Worm (Caenorhabditis elegans) whole organism, young adult: ENCODE measurements around the gene jmjd-3.3.

ENCODE experiments used
- B0035.1 ChIP-seq: sonication (generic microtip); optimal IDR thresholded peaks from 2 replicates; lab custom pipeline; 2016; ENCODE audit warnings: missing genetic modification characterization, mild to moderate bottlenecking, missing compliant biosample characterization, missing genotype, missing genetic modification reagents
- B0261.1 ChIP-seq: sonication (generic microtip); optimal IDR thresholded peaks from 2 replicates; lab custom pipeline; 2016; ENCODE audit warnings: mild to moderate bottlenecking, missing genetic modification characterization, moderate library complexity, missing compliant biosample characterization
- C17E4.6 ChIP-seq: fragments of 200-800 bp; sonication (Bioruptor generic); IDR thresholded peaks from 2 replicates; pipeline ENCODE4 v1.3.6; 2022; ENCODE audit warnings: missing genetic modification reagents, missing genetic modification characterization, missing compliant biosample characterization
- F22D6.2 ChIP-seq: sonication (generic microtip); optimal IDR thresholded peaks from 2 replicates; lab custom pipeline; 2016; ENCODE audit warnings: mild to moderate bottlenecking, missing genetic modification characterization, missing compliant biosample characterization
- F23B12.7 ChIP-seq: sonication (generic microtip); optimal IDR thresholded peaks from 2 replicates; lab custom pipeline; 2017; ENCODE audit warnings: missing genetic modification characterization, mild to moderate bottlenecking, missing compliant biosample characterization, antibody characterized with exemption, moderate library complexity; ENCODE audit not compliant: insufficient read depth
- F39B2.1 ChIP-seq: fragments of 200-800 bp; sonication (Bioruptor generic); IDR thresholded peaks from 2 replicates; pipeline ENCODE4 v1.3.6; 2022; ENCODE audit warnings: missing genetic modification reagents, missing genetic modification characterization, missing compliant biosample characterization
- F49E8.2 ChIP-seq: sonication (generic microtip); optimal IDR thresholded peaks from 3 replicates; lab custom pipeline; 2017; ENCODE audit warnings: missing genetic modification characterization, mild to moderate bottlenecking, missing compliant biosample characterization, antibody characterized with exemption, moderate library complexity; ENCODE audit not compliant: insufficient read depth
- K11D2.4 ChIP-seq: fragments of 200-800 bp; sonication (Bioruptor generic); IDR thresholded peaks from 2 replicates; pipeline ENCODE4 v1.3.6; 2022; ENCODE audit warnings: missing genetic modification reagents, missing genetic modification characterization, missing compliant biosample characterization
- T26A5.8 ChIP-seq: sonication (generic microtip); optimal IDR thresholded peaks from 2 replicates; lab custom pipeline; 2016; ENCODE audit warnings: missing genetic modification characterization, missing compliant biosample characterization
- Y53F4B.3 ChIP-seq: fragments of 200-800 bp; sonication (Bioruptor generic); IDR thresholded peaks from 2 replicates; pipeline ENCODE4 v1.3.6; 2022; ENCODE audit warnings: missing genetic modification reagents, missing genetic modification characterization, missing compliant biosample characterization
- Y53G8AR.9 ChIP-seq: fragments of 200-800 bp; sonication (Bioruptor generic); conservative IDR thresholded peaks from 2 replicates; pipeline ENCODE4 v1.3.6; 2022; ENCODE audit warnings: missing genetic modification reagents, missing genetic modification characterization, missing compliant biosample characterization
- Y79H2A.3 ChIP-seq: fragments of 200-800 bp; sonication (Bioruptor generic); conservative IDR thresholded peaks from 2 replicates; pipeline ENCODE4 v1.3.6; 2022; ENCODE audit warnings: missing genetic modification reagents, missing genetic modification characterization, missing compliant biosample characterization
- athp-1 ChIP-seq: sonication (generic microtip); optimal IDR thresholded peaks from 2 replicates; lab custom pipeline; 2017; ENCODE audit warnings: mild to moderate bottlenecking, missing genetic modification characterization, missing compliant biosample characterization
- bed-1 ChIP-seq: fragments of 200-800 bp; sonication (Bioruptor generic); IDR thresholded peaks from 2 replicates; pipeline ENCODE4 v1.3.6; 2022; ENCODE audit warnings: missing genetic modification reagents, missing genetic modification characterization, missing compliant biosample characterization
- cebp-2 ChIP-seq: fragments of 200-800 bp; sonication (Bioruptor generic); IDR thresholded peaks from 2 replicates; pipeline ENCODE4 v1.3.6; 2022; ENCODE audit warnings: missing genetic modification characterization, missing compliant biosample characterization
- ceh-27 ChIP-seq: fragments of 200-800 bp; sonication (Bioruptor generic); optimal IDR thresholded peaks from 2 replicates; lab custom pipeline; 2018; ENCODE audit warnings: mild to moderate bottlenecking, missing genetic modification characterization, moderate library complexity, missing compliant biosample characterization
- ceh-58 ChIP-seq: fragments of 200-800 bp; sonication (Bioruptor generic); IDR thresholded peaks from 2 replicates; pipeline ENCODE4 v1.3.6; 2022; ENCODE audit warnings: missing genetic modification characterization, missing compliant biosample characterization
- ceh-79 ChIP-seq: sonication (generic microtip); optimal IDR thresholded peaks from 2 replicates; lab custom pipeline; 2017; ENCODE audit warnings: mild to moderate bottlenecking, missing genetic modification characterization, missing compliant biosample characterization
- dox-1 ChIP-seq: fragments of 200-800 bp; sonication (Bioruptor generic); IDR thresholded peaks from 2 replicates; pipeline ENCODE4 v1.3.6; 2022; ENCODE audit warnings: missing genetic modification reagents, missing genetic modification characterization, missing compliant biosample characterization
- dpl-1 ChIP-seq: fragments of 150-350 bp; optimal IDR thresholded peaks from 2 replicates; lab custom pipeline; 2014; ENCODE audit warnings: missing biosample characterization, missing genetic modification reagents, missing genetic modification characterization
- egl-18 ChIP-seq: fragments of 200-800 bp; sonication (Bioruptor generic); IDR thresholded peaks from 2 replicates; pipeline ENCODE4 v1.3.6; 2022; ENCODE audit warnings: missing genetic modification reagents, missing genetic modification characterization, missing compliant biosample characterization
- him-1 ChIP-seq: sonication (generic microtip); optimal IDR thresholded peaks from 2 replicates; lab custom pipeline; 2016; ENCODE audit warnings: missing genotype, missing genetic modification reagents, missing genetic modification characterization, missing compliant biosample characterization
- hlh-12 ChIP-seq: sonication (generic microtip); optimal IDR thresholded peaks from 2 replicates; lab custom pipeline; 2016; ENCODE audit warnings: missing genetic modification characterization, missing compliant biosample characterization
- hmg-20 ChIP-seq: fragments of 200-800 bp; sonication (Bioruptor generic); IDR thresholded peaks from 2 replicates; pipeline ENCODE4 v1.3.6; 2022; ENCODE audit warnings: missing genetic modification reagents, missing genetic modification characterization, missing compliant biosample characterization
- hsf-1 ChIP-seq: fragments of 200-800 bp; sonication (Bioruptor generic); IDR thresholded peaks from 2 replicates; pipeline ENCODE4 v1.3.6; 2022; ENCODE audit warnings: missing genetic modification reagents, missing genetic modification characterization, missing compliant biosample characterization
- let-607 ChIP-seq, 2 experiments: fragments of 200-800 bp in 1 of 2; sonication (Bioruptor generic) in 1 of 2; sonication (generic microtip) in 1 of 2; optimal IDR thresholded peaks; 2 replicates each; lab custom pipeline; 2016 to 2018; ENCODE audit warnings: mild to moderate bottlenecking in 2 of 2, missing compliant biosample characterization in 2 of 2, missing genetic modification characterization in 2 of 2, moderate library complexity in 2 of 2, missing genotype in 1 of 2
- lin-26 ChIP-seq: fragments of 200-800 bp; sonication (Bioruptor generic); IDR thresholded peaks from 2 replicates; pipeline ENCODE4 v1.3.6; 2022; ENCODE audit warnings: missing genetic modification reagents, missing genetic modification characterization, missing compliant biosample characterization
- lin-40 ChIP-seq: sonication (generic microtip); optimal IDR thresholded peaks from 2 replicates; lab custom pipeline; 2016; ENCODE audit warnings: missing genetic modification characterization, mild to moderate bottlenecking, missing compliant biosample characterization, missing genotype, missing genetic modification reagents
- lin-54 ChIP-seq: fragments of 200-800 bp; sonication (Bioruptor generic); optimal IDR thresholded peaks from 2 replicates; lab custom pipeline; 2018; ENCODE audit warnings: mild to moderate bottlenecking, missing genetic modification characterization, missing compliant biosample characterization
- madf-3 ChIP-seq: fragments of 200-800 bp; sonication (Bioruptor generic); IDR thresholded peaks from 2 replicates; pipeline ENCODE4 v1.3.6; 2022; ENCODE audit warnings: missing genetic modification reagents, missing genetic modification characterization, missing compliant biosample characterization
- madf-6 ChIP-seq: fragments of 200-800 bp; sonication (Bioruptor generic); IDR thresholded peaks from 2 replicates; pipeline ENCODE4 v1.3.6; 2022; ENCODE audit warnings: missing genetic modification reagents, missing genetic modification characterization, missing compliant biosample characterization
- madf-8 ChIP-seq: fragments of 200-800 bp; sonication (Bioruptor generic); conservative IDR thresholded peaks from 2 replicates; pipeline ENCODE4 v1.3.6; 2022; ENCODE audit warnings: missing genetic modification reagents, missing genetic modification characterization, missing compliant biosample characterization
- mel-28 ChIP-seq: sonication (generic microtip); optimal IDR thresholded peaks from 2 replicates; lab custom pipeline; 2016; ENCODE audit warnings: borderline replicate concordance, mild to moderate bottlenecking, missing genetic modification characterization, missing compliant biosample characterization
- mes-4 ChIP-seq: sonication (generic microtip); optimal IDR thresholded peaks from 2 replicates; lab custom pipeline; 2016; ENCODE audit warnings: missing genotype, missing genetic modification characterization, missing compliant biosample characterization
- mxl-1 ChIP-seq: sonication (generic microtip); optimal IDR thresholded peaks from 2 replicates; lab custom pipeline; 2016; ENCODE audit warnings: missing genetic modification characterization, missing compliant biosample characterization
- nfya-1 ChIP-seq: sonication (generic microtip); optimal IDR thresholded peaks from 2 replicates; lab custom pipeline; 2017; ENCODE audit warnings: antibody characterized with exemption, missing compliant biosample characterization, missing genetic modification characterization, borderline replicate concordance; ENCODE audit not compliant: insufficient read depth
- nfya-2 ChIP-seq: fragments of 200-800 bp; sonication (Bioruptor generic); IDR thresholded peaks from 2 replicates; pipeline ENCODE4 v1.3.6; 2022; ENCODE audit warnings: missing genetic modification reagents, missing genetic modification characterization, missing compliant biosample characterization
- nhr-179 ChIP-seq: sonication (generic microtip); optimal IDR thresholded peaks from 2 replicates; lab custom pipeline; 2016; ENCODE audit warnings: mild to moderate bottlenecking, missing genetic modification characterization, missing compliant biosample characterization
- nhr-80 ChIP-seq: sonication (generic microtip); optimal IDR thresholded peaks from 2 replicates; lab custom pipeline; 2016; ENCODE audit warnings: missing genetic modification characterization, missing compliant biosample characterization
- pbrm-1 ChIP-seq: fragments of 200-800 bp; sonication (Bioruptor generic); IDR thresholded peaks from 2 replicates; pipeline ENCODE4 v1.3.6; 2022; ENCODE audit warnings: missing genetic modification reagents, missing genetic modification characterization, missing compliant biosample characterization
- snpc-1.3 ChIP-seq: sonication (generic microtip); optimal IDR thresholded peaks from 2 replicates; lab custom pipeline; 2017; ENCODE audit warnings: missing genetic modification characterization, mild to moderate bottlenecking, missing compliant biosample characterization, antibody characterized with exemption, moderate library complexity, missing genotype, missing genetic modification reagents; ENCODE audit not compliant: insufficient read depth
- unc-130 ChIP-seq: sonication (generic microtip); optimal IDR thresholded peaks from 2 replicates; lab custom pipeline; 2016; ENCODE audit warnings: missing genetic modification reagents, missing genetic modification characterization, missing compliant biosample characterization
- zfh-2 ChIP-seq: fragments of 200-800 bp; sonication (Bioruptor generic); conservative IDR thresholded peaks from 2 replicates; pipeline ENCODE4 v1.3.6; 2022; ENCODE audit warnings: missing genetic modification reagents, missing genetic modification characterization, missing compliant biosample characterization
- ztf-18 ChIP-seq: sonication (generic microtip); optimal IDR thresholded peaks from 2 replicates; lab custom pipeline; 2016; ENCODE audit warnings: missing genotype, mild to moderate bottlenecking, missing genetic modification characterization, missing compliant biosample characterization
- ztf-22 ChIP-seq: fragments of 200-800 bp; sonication (Bioruptor generic); optimal IDR thresholded peaks from 2 replicates; lab custom pipeline; 2018; ENCODE audit warnings: mild to moderate bottlenecking, missing genetic modification characterization, moderate library complexity, missing compliant biosample characterization
- ztf-25 ChIP-seq: fragments of 200-800 bp; sonication (Bioruptor generic); IDR thresholded peaks from 2 replicates; pipeline ENCODE4 v1.3.6; 2022; ENCODE audit warnings: missing genetic modification reagents, missing genetic modification characterization, missing compliant biosample characterization

jmjd-3.3 gene

ce11 chrX:13414974-13415373 lies 21.2 kb upstream of the jmjd-3.3 start (continued):
- peak; percentile 33 for TF ChIP-seq mxl-1 (tag; lab: Kevin White, UChicago)
- TF ChIP-seq Y53G8AR.9 = no peak
- no peak; the same call in 1 of the 2 replicates for TF ChIP-seq pbrm-1 (GFP tag; lab: Robert Waterston, UW)
- TF ChIP-seq let-607 (tag; optimal IDR thresholded peaks at IDR 0.05; lab: Kevin White, UChicago) = peak in 1 of 2 experiments; percentile 12
- TF ChIP-seq snpc-1.3 (tag; lab: Kevin White, UChicago) = peak; percentile 39
- TF ChIP-seq T26A5.8 (tag; lab: Kevin White, UChicago) = no peak
- peak; percentile 77 for TF ChIP-seq B0261.1 (tag; lab: Kevin White, UChicago)
- no peak for TF ChIP-seq F22D6.2 (tag; lab: Kevin White, UChicago)
- TF ChIP-seq Y79H2A.3 = no peak
- no peak for TF ChIP-seq nhr-179 (tag; lab: Kevin White, UChicago)
- peak; percentile 64 for TF ChIP-seq F23B12.7 (tag; lab: Kevin White, UChicago)
- TF ChIP-seq K11D2.4 = no peak
- no peak for TF ChIP-seq mes-4 (tag; lab: Kevin White, UChicago)
- no peak for TF ChIP-seq cebp-2
- TF ChIP-seq madf-6 (GFP tag; lab: Robert Waterston, UW) = no peak; the same call in 1 of the 2 replicates
- no peak for TF ChIP-seq athp-1 (tag; lab: Kevin White, UChicago)
- no peak for TF ChIP-seq ceh-58 (GFP tag; lab: Robert Waterston, UW)
- TF ChIP-seq Y53F4B.3 = no peak
- no peak for TF ChIP-seq ztf-25 (GFP tag; lab: Robert Waterston, UW)
- no peak for TF ChIP-seq dpl-1
- peak; percentile 43 for TF ChIP-seq lin-40 (tag; lab: Kevin White, UChicago)
- no peak for TF ChIP-seq madf-8 (GFP tag; lab: Robert Waterston, UW)
- TF ChIP-seq ceh-79 = peak; percentile 13
- no peak for TF ChIP-seq madf-3 (GFP tag; lab: Robert Waterston, UW)
- no peak for TF ChIP-seq nfya-2
- TF ChIP-seq hsf-1 (GFP tag; lab: Robert Waterston, UW) = no peak
- TF ChIP-seq F39B2.1 = no peak
- no peak for TF ChIP-seq B0035.1 (tag; lab: Kevin White, UChicago)
- no peak for TF ChIP-seq lin-54 (GFP tag; lab: Kevin White, UChicago)
- no peak for TF ChIP-seq zfh-2 (GFP tag; lab: Robert Waterston, UW)
- TF ChIP-seq ztf-18 (tag; lab: Kevin White, UChicago) = peak; percentile 40
- no peak for TF ChIP-seq ceh-27 (GFP tag; lab: Kevin White, UChicago)
- TF ChIP-seq mel-28 (tag; lab: Kevin White, UChicago) = no peak
- TF ChIP-seq nhr-80 (tag; lab: Kevin White, UChicago) = peak; percentile 8
- TF ChIP-seq ztf-22 (GFP tag; lab: Kevin White, UChicago) = no peak
- no peak for TF ChIP-seq egl-18 (GFP tag; lab: Robert Waterston, UW)
- TF ChIP-seq bed-1 = no peak
- TF ChIP-seq hmg-20 (GFP tag; lab: Robert Waterston, UW) = no peak
- peak; percentile 85 for TF ChIP-seq him-1
- TF ChIP-seq unc-130 (GFP tag; lab: Kevin White, UChicago) = no peak
- TF ChIP-seq hlh-12 (tag; lab: Kevin White, UChicago) = no peak
- no peak for TF ChIP-seq nfya-1 (tag; lab: Kevin White, UChicago)
- TF ChIP-seq F49E8.2 (tag; lab: Kevin White, UChicago) = no peak
- TF ChIP-seq C17E4.6 (GFP tag; lab: Robert Waterston, UW) = no peak
- TF ChIP-seq lin-26 (GFP tag; lab: Robert Waterston, UW) = peak; percentile 69
- TF ChIP-seq dox-1 (GFP tag; lab: Robert Waterston, UW) = no peak
- TF ChIP-seq, all 124 proteins: peak for 35
